Worm (Caenorhabditis elegans) whole organism, young adult: ENCODE measurements around the gene srh-172.

Source experiments
- F23B12.7 ChIP-seq: sonication (generic microtip); optimal IDR thresholded peaks from 2 replicates; lab custom pipeline; 2017; ENCODE audit warnings: missing genetic modification characterization, mild to moderate bottlenecking, missing compliant biosample characterization, antibody characterized with exemption, moderate library complexity; ENCODE audit not compliant: insufficient read depth
- F33H1.4 ChIP-seq: fragments of 200-800 bp; sonication (Bioruptor generic); IDR thresholded peaks from 2 replicates; pipeline ENCODE4 v1.3.6; 2022; ENCODE audit warnings: missing genetic modification reagents, missing genetic modification characterization, missing compliant biosample characterization
- F55B11.4 ChIP-seq: sonication (generic microtip); optimal IDR thresholded peaks from 2 replicates; lab custom pipeline; 2016; ENCODE audit warnings: missing compliant biosample characterization, missing genetic modification characterization, borderline replicate concordance; ENCODE audit not compliant: insufficient read depth
- akir-1 ChIP-seq: fragments of 200-800 bp; sonication (Bioruptor generic); optimal IDR thresholded peaks from 2 replicates; lab custom pipeline; 2018; ENCODE audit warnings: mild to moderate bottlenecking, missing genetic modification characterization, moderate library complexity, missing compliant biosample characterization
- attf-5 ChIP-seq: fragments of 200-800 bp; sonication (Bioruptor generic); optimal IDR thresholded peaks from 2 replicates; lab custom pipeline; 2018; ENCODE audit warnings: mild to moderate bottlenecking, missing genetic modification characterization, missing compliant biosample characterization
- egl-44 ChIP-seq: fragments of 200-800 bp; sonication (Bioruptor generic); IDR thresholded peaks from 2 replicates; pipeline ENCODE4 v1.3.6; 2022; ENCODE audit warnings: missing genetic modification reagents, missing genetic modification characterization, missing compliant biosample characterization
- nhr-120 ChIP-seq: fragments of 200-800 bp; sonication (Bioruptor generic); IDR thresholded peaks from 2 replicates; pipeline ENCODE4 v1.3.6; 2022; ENCODE audit warnings: missing genetic modification characterization, missing compliant biosample characterization
- tlf-1 ChIP-seq: fragments of 200-800 bp; sonication (Bioruptor generic); optimal IDR thresholded peaks from 2 replicates; lab custom pipeline; 2018; ENCODE audit warnings: mild to moderate bottlenecking, missing genetic modification characterization, missing compliant biosample characterization
- unc-130 ChIP-seq: sonication (generic microtip); optimal IDR thresholded peaks from 2 replicates; lab custom pipeline; 2016; ENCODE audit warnings: missing genetic modification reagents, missing genetic modification characterization, missing compliant biosample characterization

Gene srh-172

DNA sequence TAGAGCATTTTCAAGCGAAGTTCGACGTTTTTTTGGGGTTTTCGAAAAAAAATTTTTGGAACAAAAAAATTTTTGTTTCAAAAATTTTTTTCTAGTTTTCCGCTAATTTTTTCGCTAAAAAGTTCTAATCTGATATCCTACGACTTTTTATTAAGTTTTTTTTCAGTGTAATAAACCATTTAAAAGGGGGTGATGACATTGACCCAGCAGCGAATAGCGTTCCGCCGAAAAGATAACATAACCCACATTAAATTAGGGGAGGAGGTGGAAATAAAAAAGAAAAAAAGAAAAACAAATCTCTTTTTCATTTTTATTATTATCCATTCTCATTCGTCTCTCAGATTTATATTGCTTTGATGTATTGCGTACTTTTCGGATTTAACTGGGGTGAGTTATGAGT lies 48.6 kb downstream of the srh-172 start, which contains the start of gene Y60A3A.23:
Gene Y60A3A.23 (plus strand): TSS at position 301 of the 400 bp plus-strand sequence.
- TF ChIP-seq F23B12.7 (tag; lab: Kevin White, UChicago) (no peak), F55B11.4 (no peak), nhr-120 (GFP tag; lab: Robert Waterston, UW) (no peak), tlf-1 (GFP tag; lab: Kevin White, UChicago) (no peak), egl-44 (GFP tag; lab: Robert Waterston, UW) (no peak), akir-1 (GFP tag; lab: Kevin White, UChicago) (no peak), unc-130 (GFP tag; lab: Kevin White, UChicago) (no peak), F33H1.4 (GFP tag; lab: Robert Waterston, UW) (no peak), attf-5 (GFP tag; lab: Kevin White, UChicago) (no peak)
